Worm (Caenorhabditis elegans) whole organism, L4 larva: ENCODE results near the gene Y37E11AL.1.

Experiments
- F44E2.7 ChIP-seq: fragments of 200-800 bp; sonication (Bioruptor generic); IDR thresholded peaks from 2 replicates; pipeline ENCODE4 v2.1.2; 2022; ENCODE audit warnings: missing genetic modification characterization, missing compliant biosample characterization
- F49E8.2 ChIP-seq: sonication (generic microtip); optimal IDR thresholded peaks from 2 replicates; lab custom pipeline; 2016; ENCODE audit warnings: missing compliant biosample characterization, mild to moderate bottlenecking, missing genetic modification characterization, borderline replicate concordance
- T20F7.1 ChIP-seq: fragments of 200-800 bp; sonication (Bioruptor generic); optimal IDR thresholded peaks from 2 replicates; lab custom pipeline; 2018; ENCODE audit warnings: mild to moderate bottlenecking, missing genetic modification characterization, missing compliant biosample characterization
- Y75B8A.6 ChIP-seq: fragments of 200-800 bp; sonication (Bioruptor generic); IDR thresholded peaks from 2 replicates; pipeline ENCODE4 v1.3.6; 2022; ENCODE audit warnings: missing genetic modification reagents, missing genetic modification characterization, missing compliant biosample characterization
- ZK546.5 ChIP-seq, 2 experiments: sonication (generic microtip); optimal IDR thresholded peaks; 2 replicates each; lab custom pipeline; 2017; ENCODE audit warnings: missing biosample characterization in 2 of 2, missing genetic modification characterization in 2 of 2
- aly-2 ChIP-seq: sonication (generic microtip); optimal IDR thresholded peaks from 2 replicates; lab custom pipeline; 2018; ENCODE audit warnings: missing biosample characterization, missing genetic modification characterization
- ama-1 ChIP-seq: fragments of 150-350 bp; optimal IDR thresholded peaks from 2 replicates; lab custom pipeline; 2014; ENCODE audit warnings: inconsistent platforms, mixed read lengths
- attf-4 ChIP-seq: sonication (generic microtip); optimal IDR thresholded peaks from 3 replicates; lab custom pipeline; 2017; ENCODE audit warnings: missing biosample characterization, missing genetic modification characterization
- ceh-28 ChIP-seq: fragments of 150-350 bp; optimal IDR thresholded peaks from 2 replicates; lab custom pipeline; 2014; ENCODE audit warnings: missing biosample characterization, missing genetic modification reagents, missing genetic modification characterization
- ceh-44 ChIP-seq: fragments of 200-800 bp; sonication (Bioruptor generic); IDR thresholded peaks from 2 replicates; pipeline ENCODE4 v1.3.6; 2022; ENCODE audit warnings: missing genetic modification reagents, missing genetic modification characterization, missing compliant biosample characterization
- ces-1 ChIP-seq: fragments of 150-350 bp; sonication (generic microtip); optimal IDR thresholded peaks from 4 replicates; lab custom pipeline; 2014; ENCODE audit warnings: missing biosample characterization, missing genetic modification reagents, missing genetic modification characterization
- cey-2 ChIP-seq: sonication (generic microtip); optimal IDR thresholded peaks from 3 replicates; lab custom pipeline; 2017; ENCODE audit warnings: missing genetic modification characterization, mild to moderate bottlenecking, missing compliant biosample characterization, antibody characterized with exemption, borderline replicate concordance; ENCODE audit not compliant: insufficient read depth
- ctbp-1 ChIP-seq: fragments of 200-800 bp; sonication (Bioruptor generic); IDR thresholded peaks from 2 replicates; pipeline ENCODE4 v1.3.6; 2022; ENCODE audit warnings: missing genetic modification reagents, missing genetic modification characterization, missing compliant biosample characterization
- daf-16 ChIP-seq, 3 experiments: sonication (generic microtip); optimal IDR thresholded peaks; 2 replicates each; lab custom pipeline; 2016 to 2017; ENCODE audit warnings: missing genetic modification characterization in 3 of 3, missing genetic modification reagents in 3 of 3, mild to moderate bottlenecking in 2 of 3, missing compliant biosample characterization in 2 of 3, missing biosample characterization in 1 of 3, moderate library complexity in 1 of 3
- duxl-1 ChIP-seq: sonication (generic microtip); optimal IDR thresholded peaks from 2 replicates; lab custom pipeline; 2016; ENCODE audit warnings: mild to moderate bottlenecking, missing genetic modification characterization, moderate library complexity, missing compliant biosample characterization; ENCODE audit not compliant: poor library complexity
- egl-27 ChIP-seq: sonication (generic microtip); optimal IDR thresholded peaks from 3 replicates; lab custom pipeline; 2017; ENCODE audit warnings: missing biosample characterization, missing genetic modification reagents, missing genetic modification characterization
- fkh-10 ChIP-seq: fragments of 150-350 bp; optimal IDR thresholded peaks from 2 replicates; lab custom pipeline; 2014; ENCODE audit warnings: missing biosample characterization, missing genetic modification reagents, missing genetic modification characterization
- hmg-1.1 ChIP-seq: fragments of 200-800 bp; sonication (Bioruptor generic); IDR thresholded peaks from 2 replicates; pipeline ENCODE4 v1.3.6; 2022; ENCODE audit warnings: missing genetic modification reagents, missing genetic modification characterization, missing compliant biosample characterization
- jun-1 ChIP-seq: fragments of 150-350 bp; optimal IDR thresholded peaks from 2 replicates; lab custom pipeline; 2014; ENCODE audit warnings: missing biosample characterization, missing genetic modification reagents, missing genetic modification characterization
- lim-7 ChIP-seq: fragments of 200-800 bp; sonication (Bioruptor generic); IDR thresholded peaks from 2 replicates; pipeline ENCODE4 v1.3.6; 2022; ENCODE audit warnings: missing genetic modification characterization, missing compliant biosample characterization
- lin-1 ChIP-seq: fragments of 200-800 bp; sonication (Bioruptor generic); IDR thresholded peaks from 2 replicates; pipeline ENCODE4 v1.3.6; 2022; ENCODE audit warnings: missing genetic modification reagents, missing genetic modification characterization, missing compliant biosample characterization
- lin-29 ChIP-seq: fragments of 200-800 bp; sonication (Bioruptor generic); IDR thresholded peaks from 2 replicates; pipeline ENCODE4 v1.3.6; 2022; ENCODE audit warnings: missing genetic modification reagents, missing genetic modification characterization, missing compliant biosample characterization
- lin-38 ChIP-seq: fragments of 200-800 bp; sonication (Bioruptor generic); IDR thresholded peaks from 2 replicates; pipeline ENCODE4 v1.3.6; 2022; ENCODE audit warnings: missing genetic modification reagents, missing genetic modification characterization, missing compliant biosample characterization
- lin-39 ChIP-seq: fragments of 150-350 bp; optimal IDR thresholded peaks from 2 replicates; lab custom pipeline; 2014; ENCODE audit warnings: missing biosample characterization, missing genetic modification reagents, missing genetic modification characterization
- lir-3 ChIP-seq: sonication (generic microtip); optimal IDR thresholded peaks from 2 replicates; lab custom pipeline; 2016; ENCODE audit warnings: mild to moderate bottlenecking, missing genetic modification characterization, missing compliant biosample characterization
- lsy-2 ChIP-seq, 2 experiments: fragments of 150-350 bp in 1 of 2; sonication (generic microtip) in 1 of 2; optimal IDR thresholded peaks; 2 replicates each; lab custom pipeline; 2014 to 2017; ENCODE audit warnings: missing biosample characterization in 2 of 2, missing genetic modification characterization in 2 of 2
- madf-9 ChIP-seq: fragments of 200-800 bp; sonication (Bioruptor generic); conservative IDR thresholded peaks from 2 replicates; pipeline ENCODE4 v1.3.6; 2022; ENCODE audit warnings: missing genetic modification reagents, missing genetic modification characterization, missing compliant biosample characterization
- mes-2 ChIP-seq: sonication (generic microtip); optimal IDR thresholded peaks from 2 replicates; lab custom pipeline; 2016; ENCODE audit warnings: missing genotype, mild to moderate bottlenecking, missing genetic modification characterization, missing compliant biosample characterization; ENCODE audit not compliant: poor library complexity, severe bottlenecking
- mxl-2 ChIP-seq: fragments of 200-800 bp; sonication (Bioruptor generic); conservative IDR thresholded peaks from 2 replicates; pipeline ENCODE4 v1.3.6; 2022; ENCODE audit warnings: missing genetic modification reagents, missing genetic modification characterization, missing compliant biosample characterization
- nhr-102 ChIP-seq: sonication (generic microtip); optimal IDR thresholded peaks from 2 replicates; lab custom pipeline; 2016; ENCODE audit warnings: mild to moderate bottlenecking, missing genetic modification characterization, moderate library complexity, missing compliant biosample characterization
- nhr-25 ChIP-seq: sonication (generic microtip); optimal IDR thresholded peaks from 2 replicates; lab custom pipeline; 2017; ENCODE audit warnings: missing genetic modification characterization, mild to moderate bottlenecking, missing compliant biosample characterization, antibody characterized with exemption, moderate library complexity, borderline replicate concordance; ENCODE audit not compliant: insufficient read depth
- nhr-6 ChIP-seq: fragments of 150-350 bp; optimal IDR thresholded peaks from 2 replicates; lab custom pipeline; 2014; ENCODE audit warnings: missing biosample characterization, missing genetic modification characterization
- php-3 ChIP-seq: fragments of 200-800 bp; sonication (Bioruptor generic); IDR thresholded peaks from 2 replicates; pipeline ENCODE4 v1.3.6; 2022; ENCODE audit warnings: missing genetic modification reagents, missing genetic modification characterization, missing compliant biosample characterization
- saeg-2 ChIP-seq: fragments of 200-800 bp; sonication (Bioruptor generic); IDR thresholded peaks from 2 replicates; pipeline ENCODE4 v1.3.6; 2022; ENCODE audit warnings: missing genetic modification reagents, missing genetic modification characterization, missing compliant biosample characterization
- sdz-12 ChIP-seq: fragments of 200-800 bp; sonication (Bioruptor generic); optimal IDR thresholded peaks from 2 replicates; lab custom pipeline; 2018; ENCODE audit warnings: mild to moderate bottlenecking, missing genetic modification characterization, missing compliant biosample characterization
- snpc-4 ChIP-seq: fragments of 150-350 bp; optimal IDR thresholded peaks from 2 replicates; lab custom pipeline; 2014; ENCODE audit warnings: missing biosample characterization, missing genetic modification characterization
- spr-1 ChIP-seq: sonication (generic microtip); optimal IDR thresholded peaks from 2 replicates; lab custom pipeline; 2016; ENCODE audit warnings: mild to moderate bottlenecking, missing genetic modification characterization, missing compliant biosample characterization
- spr-3 ChIP-seq: fragments of 200-800 bp; sonication (Bioruptor generic); optimal IDR thresholded peaks from 2 replicates; lab custom pipeline; 2018; ENCODE audit warnings: mild to moderate bottlenecking, missing genetic modification characterization, missing compliant biosample characterization
- unc-62 ChIP-seq, 3 experiments: fragments of 150-350 bp in 1 of 3; sonication (generic microtip); optimal IDR thresholded peaks in 2 of 3; peaks in 1 of 3; 1 replicate in 1 of 3; 2 replicates in 2 of 3; lab custom pipeline; 2014 to 2017; ENCODE audit warnings: missing biosample characterization in 3 of 3, missing genetic modification characterization in 3 of 3, missing genetic modification reagents in 3 of 3, missing genotype in 1 of 3
- zag-1 ChIP-seq: fragments of 150-350 bp; optimal IDR thresholded peaks from 2 replicates; lab custom pipeline; 2014; ENCODE audit warnings: missing biosample characterization, missing genetic modification characterization
- ztf-7 ChIP-seq: fragments of 150-350 bp; optimal IDR thresholded peaks from 2 replicates; lab custom pipeline; 2014; ENCODE audit warnings: missing biosample characterization, missing genetic modification characterization

The Y37E11AL.1 gene

ce11 chrIV:3698201-3698600 is 11.1 kb upstream of the Y37E11AL.1 start, which contains the start of gene Y37E11AL.2:
Gene Y37E11AL.2 (plus strand): TSS chrIV:3698501.
- TF ChIP-seq ZK546.5 (tag; optimal IDR thresholded peaks at IDR 0.05; lab: Kevin White, UChicago), result no peak

- TF ChIP-seq snpc-4 (no peak), spr-3 (GFP tag; lab: Kevin White, UChicago) (no peak), fkh-10 (GFP tag; lab: Kevin White, UChicago) (no peak), ces-1 (GFP tag; lab: Kevin White, UChicago) (no peak), nhr-25 (tag; lab: Kevin White, UChicago) (no peak), sdz-12 (GFP tag; lab: Kevin White, UChicago) (no peak), T20F7.1 (no peak), ama-1 (no peak), attf-4 (tag; lab: Kevin White, UChicago) (no peak)
These were observed 8.7 kb upstream of the Y37E11AL.1 start, which contains the start of gene Y37E11AL.9 for ce11 chrIV:3700554-3700953. Gene Y37E11AL.9 (minus strand): TSS chrIV:3700654.

- TF ChIP-seq Y75B8A.6, result no peak
- TF ChIP-seq madf-9 (GFP tag; lab: Robert Waterston, UW), result no peak
- TF ChIP-seq ceh-28, result no peak
- no peak for TF ChIP-seq mes-2 (tag; lab: Kevin White, UChicago)
- TF ChIP-seq mxl-2 (GFP tag; lab: Robert Waterston, UW), result no peak
- no peak for TF ChIP-seq nhr-102
- TF ChIP-seq zag-1 (tag; lab: Kevin White, UChicago), result no peak
- no peak for TF ChIP-seq F49E8.2 (tag; lab: Kevin White, UChicago)
- TF ChIP-seq nhr-6 (tag; lab: Kevin White, UChicago), result no peak
- TF ChIP-seq ztf-7, result no peak
- TF ChIP-seq ctbp-1 (GFP tag; lab: Robert Waterston, UW), result no peak
- no peak for TF ChIP-seq egl-27 (tag; lab: Kevin White, UChicago)
- TF ChIP-seq fkh-10 (GFP tag; lab: Kevin White, UChicago), result no peak
- no peak for TF ChIP-seq lsy-2 (tag; optimal IDR thresholded peaks at IDR 0.05; lab: Kevin White, UChicago)
- no peak for TF ChIP-seq spr-1 (tag; lab: Kevin White, UChicago)
- no peak for TF ChIP-seq snpc-4
These were observed 7.4 kb upstream of the Y37E11AL.1 start, which contains the start of gene Y37E11AL.12 for ce11 chrIV:3701892-3702291. Gene Y37E11AL.12 (minus strand): TSS chrIV:3701992.

ce11 chrIV:3710737-3711136 is 1.4 kb downstream of the Y37E11AL.1 start:
- no peak for TF ChIP-seq jun-1
- TF ChIP-seq unc-62 (GFP tag; optimal IDR thresholded peaks at IDR 0.05 in 1 of 2; lab: Kevin White, UChicago), result no peak
- TF ChIP-seq unc-62 (tag; optimal IDR thresholded peaks at IDR 0.05; lab: Kevin White, UChicago), result no peak
- TF ChIP-seq aly-2 (tag; lab: Kevin White, UChicago), result no peak
- TF ChIP-seq snpc-4, result no peak
- TF ChIP-seq, all 104 proteins: peak for 0

- TF ChIP-seq duxl-1 (tag; lab: Kevin White, UChicago) (no peak), lin-38 (GFP tag; lab: Robert Waterston, UW) (no peak), php-3 (GFP tag; lab: Robert Waterston, UW) (no peak), Y75B8A.6 (no peak), attf-4 (tag; lab: Kevin White, UChicago) (no peak), daf-16 (GFP tag; optimal IDR thresholded peaks at IDR 0.05; lab: Kevin White, UChicago) (no peak), daf-16 (tag; optimal IDR thresholded peaks at IDR 0.05; lab: Kevin White, UChicago) (no peak), saeg-2 (GFP tag; lab: Robert Waterston, UW) (no peak), spr-3 (GFP tag; lab: Kevin White, UChicago) (no peak), lir-3 (tag; lab: Kevin White, UChicago) (no peak), cey-2 (tag; lab: Kevin White, UChicago) (no peak), ceh-44 (GFP tag; lab: Robert Waterston, UW) (no peak), jun-1 (no peak), F44E2.7 (no peak), hmg-1.1 (GFP tag; lab: Robert Waterston, UW) (no peak), lin-1 (no peak), lin-29 (GFP tag; lab: Robert Waterston, UW) (no peak), nhr-25 (tag; lab: Kevin White, UChicago) (no peak), lin-39 (tag; lab: Kevin White, UChicago) (no peak), lim-7 (GFP tag; lab: Robert Waterston, UW) (no peak)
- TF ChIP-seq, all 104 proteins: peak for 0
These were observed 9.8 kb downstream of the Y37E11AL.1 start, which contains the start of gene Y37E11AM.3 for ce11 chrIV:3719057-3719456. Gene Y37E11AM.3 (minus strand): TSS chrIV:3719157.
